Fruit fly (Drosophila melanogaster) S2 (cell line): ENCODE measurements around the gene CG9776.

Experiments
- CG8478 ChIP-seq: fragments of >200 bp; optimal IDR thresholded peaks from 2 replicates; lab custom pipeline; 2018
- CTCF ChIP-seq, 2 experiments: fragments of >200 bp; optimal IDR thresholded peaks; 2 replicates each; lab custom pipeline; 2018

DNA sequence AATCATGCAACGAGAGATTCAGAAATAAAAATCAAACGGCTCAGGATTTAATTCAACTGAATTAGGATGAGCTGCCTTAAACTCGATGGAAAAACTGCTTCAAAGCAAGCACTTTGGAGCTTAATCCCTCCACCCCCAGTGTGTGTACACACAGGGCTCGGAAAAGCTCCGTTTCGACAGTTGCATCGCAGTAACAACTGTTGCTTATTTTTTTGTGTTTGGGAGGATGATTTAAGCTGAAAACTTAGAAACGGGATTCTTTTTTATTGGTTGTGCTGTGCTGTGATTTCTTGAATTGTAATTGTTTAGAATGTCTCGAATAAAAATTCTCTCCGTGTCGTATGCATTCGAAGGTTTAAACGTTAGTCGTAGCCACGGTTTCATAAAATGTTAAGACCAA lies 14.9 kb downstream of the CG9776 start, which contains the start of gene Syt14:
- TF ChIP-seq CTCF (optimal IDR thresholded peaks at IDR 0.05; lab: Kevin White, UChicago): no peak
- TF ChIP-seq CG8478 (lab: Kevin White, UChicago): no peak
